Worm (Caenorhabditis elegans) whole organism, L1 larva: ENCODE measurements around the gene Y59E9AL.36.

Experiments
- C04F5.9 ChIP-seq: sonication (generic microtip); optimal IDR thresholded peaks from 2 replicates; lab custom pipeline; 2016; ENCODE audit warnings: missing genetic modification characterization, missing compliant biosample characterization
- Y116A8C.19 ChIP-seq: sonication (generic microtip); optimal IDR thresholded peaks from 2 replicates; lab custom pipeline; 2016; ENCODE audit warnings: missing compliant biosample characterization, missing genetic modification characterization, borderline replicate concordance
- alr-1 ChIP-seq: fragments of 200-800 bp; sonication (Bioruptor generic); optimal IDR thresholded peaks from 2 replicates; lab custom pipeline; 2018; ENCODE audit warnings: borderline replicate concordance, mild to moderate bottlenecking, missing genetic modification characterization, missing compliant biosample characterization
- aly-2 ChIP-seq: fragments of 150-350 bp; optimal IDR thresholded peaks from 2 replicates; lab custom pipeline; 2014; ENCODE audit warnings: missing biosample characterization, missing genetic modification characterization
- ama-1 ChIP-seq: fragments of 150-350 bp; optimal IDR thresholded peaks from 2 replicates; lab custom pipeline; 2014
- ceh-8 ChIP-seq: fragments of 200-800 bp; sonication (Bioruptor generic); optimal IDR thresholded peaks from 2 replicates; lab custom pipeline; 2018; ENCODE audit warnings: mild to moderate bottlenecking, missing genetic modification characterization, moderate library complexity, missing compliant biosample characterization
- ceh-88 ChIP-seq: fragments of 200-800 bp; sonication (Bioruptor generic); IDR thresholded peaks from 2 replicates; pipeline ENCODE4 v1.3.6; 2022; ENCODE audit warnings: missing genetic modification characterization, missing compliant biosample characterization
- ceh-90 ChIP-seq: sonication (generic microtip); optimal IDR thresholded peaks from 2 replicates; lab custom pipeline; 2016; ENCODE audit warnings: missing genetic modification characterization, missing compliant biosample characterization
- dsc-1 ChIP-seq: sonication (generic microtip); optimal IDR thresholded peaks from 2 replicates; lab custom pipeline; 2016; ENCODE audit warnings: mild to moderate bottlenecking, missing genetic modification characterization, missing compliant biosample characterization
- efl-1 ChIP-seq, 4 experiments: fragments of 150-350 bp; optimal IDR thresholded peaks in 3 of 4; peaks in 1 of 4; 1 replicate in 1 of 4; 2 replicates in 3 of 4; lab custom pipeline; 2014; ENCODE audit warnings: missing biosample characterization in 2 of 4, missing genetic modification characterization in 2 of 4, missing genetic modification reagents in 2 of 4
- efl-3 ChIP-seq: fragments of 200-800 bp; sonication (Bioruptor generic); optimal IDR thresholded peaks from 2 replicates; lab custom pipeline; 2018; ENCODE audit warnings: mild to moderate bottlenecking, missing genetic modification characterization, missing compliant biosample characterization
- ets-5 ChIP-seq: fragments of 200-800 bp; sonication (Bioruptor generic); IDR thresholded peaks from 2 replicates; pipeline ENCODE4 v1.3.6; 2022; ENCODE audit warnings: missing genetic modification characterization, missing compliant biosample characterization
- fkh-10 ChIP-seq: sonication (generic microtip); optimal IDR thresholded peaks from 2 replicates; lab custom pipeline; 2017; ENCODE audit warnings: missing biosample characterization, missing genetic modification reagents, missing genetic modification characterization
- fkh-4 ChIP-seq: sonication (generic microtip); optimal IDR thresholded peaks from 2 replicates; lab custom pipeline; 2016; ENCODE audit warnings: missing compliant biosample characterization, missing genetic modification characterization, borderline replicate concordance
- fkh-8 ChIP-seq: sonication (generic microtip); optimal IDR thresholded peaks from 2 replicates; lab custom pipeline; 2016; ENCODE audit warnings: mild to moderate bottlenecking, missing genetic modification characterization, missing compliant biosample characterization
- fos-1 ChIP-seq: fragments of 150-350 bp; optimal IDR thresholded peaks from 2 replicates; lab custom pipeline; 2014; ENCODE audit warnings: missing biosample characterization, missing genetic modification characterization
- grh-1 ChIP-seq: fragments of 200-800 bp; sonication (Bioruptor generic); IDR thresholded peaks from 2 replicates; pipeline ENCODE4 v1.3.6; 2022; ENCODE audit warnings: missing genetic modification reagents, missing genetic modification characterization, missing compliant biosample characterization
- hlh-17 ChIP-seq: fragments of 200-800 bp; sonication (Bioruptor generic); optimal IDR thresholded peaks from 2 replicates; lab custom pipeline; 2018; ENCODE audit warnings: missing genetic modification characterization, mild to moderate bottlenecking, missing compliant biosample characterization, moderate library complexity, borderline replicate concordance
- hlh-4 ChIP-seq: sonication (generic microtip); optimal IDR thresholded peaks from 2 replicates; lab custom pipeline; 2016; ENCODE audit warnings: mild to moderate bottlenecking, missing genetic modification characterization, missing compliant biosample characterization
- isw-1 ChIP-seq: fragments of 200-800 bp; sonication (Bioruptor generic); IDR thresholded peaks from 2 replicates; pipeline ENCODE4 v1.3.6; 2022; ENCODE audit warnings: missing genetic modification characterization, missing compliant biosample characterization
- jun-1 ChIP-seq: fragments of 150-350 bp; optimal IDR thresholded peaks from 2 replicates; lab custom pipeline; 2014; ENCODE audit warnings: missing biosample characterization, missing genetic modification reagents, missing genetic modification characterization
- lin-14 ChIP-seq: fragments of 200-800 bp; sonication (Bioruptor generic); optimal IDR thresholded peaks from 2 replicates; lab custom pipeline; 2018; ENCODE audit warnings: mild to moderate bottlenecking, missing genetic modification characterization, moderate library complexity, missing compliant biosample characterization
- lin-39 ChIP-seq: fragments of 150-350 bp; optimal IDR thresholded peaks from 2 replicates; lab custom pipeline; 2014; ENCODE audit warnings: missing biosample characterization, missing genetic modification reagents, missing genetic modification characterization
- lir-3 ChIP-seq: sonication (generic microtip); optimal IDR thresholded peaks from 2 replicates; lab custom pipeline; 2016; ENCODE audit warnings: mild to moderate bottlenecking, missing genetic modification characterization, moderate library complexity, missing compliant biosample characterization; ENCODE audit not compliant: poor library complexity
- lsy-2 ChIP-seq, 2 experiments: fragments of 150-350 bp; optimal IDR thresholded peaks; 2 replicates each; lab custom pipeline; 2014; ENCODE audit warnings: missing biosample characterization in 2 of 2, missing genetic modification characterization in 2 of 2
- mef-2 ChIP-seq: fragments of 150-350 bp; optimal IDR thresholded peaks from 2 replicates; lab custom pipeline; 2014; ENCODE audit warnings: missing biosample characterization, missing genetic modification characterization
- mep-1 ChIP-seq: fragments of 150-350 bp; optimal IDR thresholded peaks from 2 replicates; lab custom pipeline; 2014; ENCODE audit warnings: missing biosample characterization, missing genetic modification characterization
- nhr-11 ChIP-seq: fragments of 150-350 bp; optimal IDR thresholded peaks from 2 replicates; lab custom pipeline; 2014; ENCODE audit warnings: missing biosample characterization, missing genetic modification characterization
- nhr-19 ChIP-seq: fragments of 200-800 bp; sonication (Bioruptor generic); conservative IDR thresholded peaks from 2 replicates; pipeline ENCODE4 v1.3.6; 2022; ENCODE audit warnings: missing genetic modification characterization, missing compliant biosample characterization
- nhr-237 ChIP-seq: fragments of 150-350 bp; optimal IDR thresholded peaks from 2 replicates; lab custom pipeline; 2014; ENCODE audit warnings: missing biosample characterization, missing genetic modification characterization
- nhr-28 ChIP-seq: fragments of 150-350 bp; optimal IDR thresholded peaks from 2 replicates; lab custom pipeline; 2014; ENCODE audit warnings: missing biosample characterization, missing genetic modification characterization
- nhr-77 ChIP-seq: fragments of 150-350 bp; optimal IDR thresholded peaks from 2 replicates; lab custom pipeline; 2014; ENCODE audit warnings: missing biosample characterization, missing genetic modification characterization
- nhr-85 ChIP-seq: sonication (generic microtip); peaks from one replicate; lab custom pipeline; 2016; ENCODE audit warnings: missing genetic modification characterization, inconsistent platforms, missing compliant biosample characterization
- nhr-90 ChIP-seq: sonication (generic microtip); optimal IDR thresholded peaks from 2 replicates; lab custom pipeline; 2016; ENCODE audit warnings: mild to moderate bottlenecking, missing genetic modification characterization, missing compliant biosample characterization; ENCODE audit not compliant: poor library complexity
- pax-3 ChIP-seq: fragments of 200-800 bp; sonication (Bioruptor generic); optimal IDR thresholded peaks from 2 replicates; lab custom pipeline; 2018; ENCODE audit warnings: mild to moderate bottlenecking, missing genetic modification characterization, moderate library complexity, missing compliant biosample characterization
- snpc-4 ChIP-seq: fragments of 150-350 bp; optimal IDR thresholded peaks from 2 replicates; lab custom pipeline; 2014; ENCODE audit warnings: missing biosample characterization, missing genetic modification characterization
- sox-4 ChIP-seq: sonication (generic microtip); optimal IDR thresholded peaks from 2 replicates; lab custom pipeline; 2016; ENCODE audit warnings: missing genetic modification characterization, missing compliant biosample characterization
- sup-37 ChIP-seq: fragments of 200-800 bp; sonication (Bioruptor generic); optimal IDR thresholded peaks from 2 replicates; lab custom pipeline; 2018; ENCODE audit warnings: mild to moderate bottlenecking, missing genetic modification characterization, missing compliant biosample characterization
- swsn-7 ChIP-seq: sonication (generic microtip); optimal IDR thresholded peaks from 2 replicates; lab custom pipeline; 2016; ENCODE audit warnings: missing genetic modification characterization, missing compliant biosample characterization
- unc-130 ChIP-seq: fragments of 150-350 bp; optimal IDR thresholded peaks from 2 replicates; lab custom pipeline; 2017; ENCODE audit warnings: missing biosample characterization, missing genetic modification characterization, inconsistent platforms
- unc-30 ChIP-seq: sonication (generic microtip); optimal IDR thresholded peaks from 2 replicates; lab custom pipeline; 2017; ENCODE audit warnings: missing biosample characterization, missing genetic modification characterization
- zag-1 ChIP-seq: fragments of 150-350 bp; optimal IDR thresholded peaks from 2 replicates; lab custom pipeline; 2014; ENCODE audit warnings: missing biosample characterization, missing genetic modification characterization
- zip-4 ChIP-seq: fragments of 200-800 bp; sonication (Bioruptor generic); optimal IDR thresholded peaks from 2 replicates; lab custom pipeline; 2018; ENCODE audit warnings: mild to moderate bottlenecking, missing genetic modification characterization, moderate library complexity, missing compliant biosample characterization
- ztf-11 ChIP-seq, 2 experiments: sonication (generic microtip); optimal IDR thresholded peaks; 2 replicates each; lab custom pipeline; 2016 to 2017; ENCODE audit warnings: missing genetic modification characterization in 2 of 2, missing biosample characterization in 1 of 2, missing compliant biosample characterization in 1 of 2
- ztf-4 ChIP-seq: fragments of 150-350 bp; optimal IDR thresholded peaks from 2 replicates; lab custom pipeline; 2014; ENCODE audit warnings: missing biosample characterization, missing genetic modification characterization

Y59E9AL.36 gene

ce11 chrIV:5188051-5188450, 21.2 kb downstream of the Y59E9AL.36 start (continued):
- no peak for TF ChIP-seq alr-1 (tag; lab: Kevin White, UChicago)
- TF ChIP-seq nhr-90 = peak; percentile 29
- no peak for TF ChIP-seq nhr-11 (tag; lab: Kevin White, UChicago)

- TF ChIP-seq jun-1 (tag; lab: Kevin White, UChicago) (no peak), ama-1 (lab: Kevin White, UChicago) (no peak), efl-1 (optimal IDR thresholded peaks at IDR 0.05; lab: Kevin White, UChicago) (no peak), efl-1 (GFP tag; optimal IDR thresholded peaks at IDR 0.05 in 1 of 2; lab: Kevin White, UChicago) (no peak), zag-1 (tag; lab: Kevin White, UChicago) (no peak), ztf-11 (tag; optimal IDR thresholded peaks at IDR 0.05; lab: Kevin White, UChicago) (no peak), swsn-7 (tag; lab: Kevin White, UChicago) (no peak), aly-2 (tag; lab: Kevin White, UChicago) (no peak), nhr-90 (no peak), sox-4 (tag; lab: Kevin White, UChicago) (no peak), efl-3 (GFP tag; lab: Kevin White, UChicago) (no peak), fos-1 (tag; lab: Kevin White, UChicago) (no peak), unc-30 (no peak), ceh-88 (GFP tag; lab: Robert Waterston, UW) (no peak), lin-39 (tag; lab: Kevin White, UChicago) (no peak), zip-4 (GFP tag; lab: Kevin White, UChicago) (no peak), snpc-4 (tag; lab: Kevin White, UChicago) (no peak), grh-1 (GFP tag; lab: Robert Waterston, UW) (no peak), C04F5.9 (tag; lab: Kevin White, UChicago) (no peak), ceh-90 (tag; lab: Kevin White, UChicago) (no peak)
Measured at ce11 chrIV:5186480-5187205, 22.6 kb downstream of the Y59E9AL.36 start, which contains the start of the genes W03F8.6 and mtrf-1L. TSS of gene W03F8.6 (minus strand) at chrIV:5186580. TSS of gene mtrf-1L (plus strand) at chrIV:5187155.

ce11 chrIV:5183755-5184166, 25.5 kb downstream of the Y59E9AL.36 start, which contains the start of gene W03F8.4:
TSS of gene W03F8.4 (plus strand) at chrIV:5184123.
- TF ChIP-seq lsy-2 (tag; optimal IDR thresholded peaks at IDR 0.05; lab: Kevin White, UChicago) = peak; percentile 95 to 96
- TF ChIP-seq Y116A8C.19 (tag; lab: Kevin White, UChicago) = peak; percentile 37
- peak; percentile 84 for TF ChIP-seq lir-3 (tag; lab: Kevin White, UChicago)
- peak; percentile 83 for TF ChIP-seq fkh-8 (tag; lab: Kevin White, UChicago)
- TF ChIP-seq hlh-17 (GFP tag; lab: Kevin White, UChicago) = no peak
- TF ChIP-seq lin-39 (tag; lab: Kevin White, UChicago) = peak; percentile 96
- peak; percentile 84 for TF ChIP-seq pax-3 (tag; lab: Kevin White, UChicago)
- TF ChIP-seq ztf-4 = peak; percentile 91
- TF ChIP-seq unc-130 (tag; lab: Kevin White, UChicago) = peak; percentile 96
- peak; percentile 92 for TF ChIP-seq jun-1 (tag; lab: Kevin White, UChicago)
- peak; percentile 89 for TF ChIP-seq nhr-11 (tag; lab: Kevin White, UChicago)
- peak; percentile 98 for TF ChIP-seq mep-1
- TF ChIP-seq ceh-88 (GFP tag; lab: Robert Waterston, UW) = peak; percentile 93
- TF ChIP-seq C04F5.9 (tag; lab: Kevin White, UChicago) = peak; percentile 85
- TF ChIP-seq ceh-90 (tag; lab: Kevin White, UChicago) = peak; percentile 55
- peak; percentile 67 for TF ChIP-seq mef-2 (tag; lab: Kevin White, UChicago)
- peak; percentile 96 for TF ChIP-seq swsn-7 (tag; lab: Kevin White, UChicago)
- peak; percentile 80 for TF ChIP-seq fkh-4 (tag; lab: Kevin White, UChicago)
- TF ChIP-seq lin-14 (GFP tag; lab: Kevin White, UChicago) = peak; percentile 95
- peak; percentile 92 for TF ChIP-seq sup-37
- TF ChIP-seq nhr-237 = peak; percentile 51
- TF ChIP-seq isw-1 (GFP tag; lab: Robert Waterston, UW) = peak; percentile 93
- TF ChIP-seq nhr-90 = peak; percentile 98
- TF ChIP-seq fkh-10 (GFP tag; lab: Kevin White, UChicago) = peak; percentile 67
- TF ChIP-seq nhr-85 (tag; lab: Kevin White, UChicago) = peak; percentile 99
- TF ChIP-seq nhr-28 = no peak
- no peak for TF ChIP-seq ama-1 (lab: Kevin White, UChicago)
- TF ChIP-seq ceh-8 = peak; percentile 95
- TF ChIP-seq ets-5 (GFP tag; lab: Robert Waterston, UW) = no peak
- peak; percentile 96 for TF ChIP-seq nhr-19 (GFP tag; lab: Robert Waterston, UW)
- TF ChIP-seq hlh-4 (tag; lab: Kevin White, UChicago) = no peak
- peak; percentile 88 for TF ChIP-seq nhr-77 (tag; lab: Kevin White, UChicago)
- TF ChIP-seq dsc-1 = peak; percentile 97
